Worm (Caenorhabditis elegans) whole organism, midembryonic: Measurements from ENCODE around the gene sos-1.

Experiments used
- T22C8.4 ChIP-seq: fragments of 200-800 bp; sonication (Bioruptor generic); IDR thresholded peaks from 2 replicates; pipeline ENCODE4 v1.3.6; 2022; ENCODE audit warnings: missing genetic modification characterization, missing compliant biosample characterization
- cog-1 ChIP-seq: sonication (generic microtip); optimal IDR thresholded peaks from 2 replicates; lab custom pipeline; 2016; ENCODE audit warnings: missing genetic modification characterization, missing compliant biosample characterization
- med-1 ChIP-seq: sonication (generic microtip); optimal IDR thresholded peaks from 2 replicates; lab custom pipeline; 2017; ENCODE audit warnings: missing genetic modification characterization, mild to moderate bottlenecking, missing compliant biosample characterization, antibody characterized with exemption, missing genetic modification reagents; ENCODE audit not compliant: insufficient read depth

DNA sequence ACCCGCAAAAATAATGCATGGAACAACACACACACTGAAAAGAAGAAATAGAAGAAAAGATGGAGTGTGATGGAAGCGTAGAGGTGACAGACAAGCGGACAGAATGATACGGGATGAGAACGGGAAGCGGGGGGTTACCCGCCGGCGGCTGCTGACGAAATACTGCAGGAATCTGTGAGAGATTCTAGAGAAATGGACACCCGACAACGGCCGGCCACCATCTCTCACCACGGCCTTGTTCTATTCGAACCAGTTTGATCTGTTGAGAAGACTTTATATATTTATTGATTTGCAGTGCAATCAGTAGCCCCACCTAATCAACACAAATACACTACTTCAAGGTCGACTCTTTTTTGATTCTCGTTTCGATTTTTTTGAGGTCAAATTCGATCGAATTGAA lies 1.4 kb upstream of the sos-1 start:
- TF ChIP-seq cog-1 (tag; lab: Kevin White, UChicago), result no peak
- no peak for TF ChIP-seq T22C8.4 (GFP tag; lab: Robert Waterston, UW)
- no peak for TF ChIP-seq med-1
